Worm (Caenorhabditis elegans) whole organism, late embryonic: ENCODE data around the gene F23H12.7.

ENCODE experiments used
- ceh-2 ChIP-seq: sonication (generic microtip); optimal IDR thresholded peaks from 2 replicates; lab custom pipeline; 2016; ENCODE audit warnings: missing genotype, missing genetic modification characterization, missing compliant biosample characterization
- tbx-2 ChIP-seq: sonication (generic microtip); optimal IDR thresholded peaks from 2 replicates; lab custom pipeline; 2016; ENCODE audit warnings: missing genetic modification characterization, missing compliant biosample characterization

- no peak for TF ChIP-seq ceh-2 (tag; lab: Kevin White, UChicago)
- no peak for TF ChIP-seq tbx-2 (tag; lab: Kevin White, UChicago)
These were observed 30.9 kb downstream of the F23H12.7 start, which contains the start of gene K01D12.8 for ce11 chrV:12402355-12402754.
